Fruit fly (Drosophila melanogaster) whole organism, embryonic: Measurements from ENCODE around the gene spdo.
A peak's percentile ranks its signal among the peaks of the same experiment; 100 is the strongest.

Source experiments
- B-H1 ChIP-seq: fragments of 200-800 bp; sonication (Bioruptor generic); IDR thresholded peaks from 3 replicates; pipeline ENCODE4 v1.3.6; 2022; ENCODE audit warnings: missing biosample characterization, missing genetic modification characterization
- Bdp1 ChIP-seq: fragments of 200-800 bp; sonication (Bioruptor generic); optimal IDR thresholded peaks from 3 replicates; lab custom pipeline; 2016; ENCODE audit warnings: missing biosample characterization, missing genetic modification characterization
- CG10654 ChIP-seq: fragments of 200-800 bp; sonication (Bioruptor generic); optimal IDR thresholded peaks from 2 replicates; lab custom pipeline; 2016; ENCODE audit warnings: missing biosample characterization, missing genetic modification characterization
- CG11560 ChIP-seq: fragments of 200-800 bp; sonication (Bioruptor generic); IDR thresholded peaks from 3 replicates; pipeline ENCODE4 v1.3.6; 2022; ENCODE audit warnings: missing biosample characterization, missing genetic modification characterization
- CG13287 ChIP-seq: fragments of 200-800 bp; sonication (Bioruptor generic); IDR thresholded peaks from 2 replicates; pipeline ENCODE4 v1.3.6; 2022; ENCODE audit warnings: missing biosample characterization, missing genetic modification characterization; ENCODE audit not compliant: partially characterized antibody
- CG14014 ChIP-seq: fragments of 200-800 bp; sonication (Bioruptor generic); IDR thresholded peaks from 2 replicates; pipeline ENCODE4 v1.3.6; 2022; ENCODE audit warnings: missing biosample characterization, missing genetic modification characterization
- CG16813 ChIP-seq: fragments of 200-800 bp; sonication (Bioruptor generic); IDR thresholded peaks from 3 replicates; pipeline ENCODE4 v1.3.6; 2022; ENCODE audit warnings: missing biosample characterization, missing genetic modification characterization; ENCODE audit not compliant: partially characterized antibody
- CG17186 ChIP-seq: fragments of 200-800 bp; sonication (Bioruptor generic); optimal IDR thresholded peaks from 3 replicates; lab custom pipeline; 2017; ENCODE audit warnings: missing biosample characterization, missing genetic modification reagents, missing genetic modification characterization
- CG18011 ChIP-seq: fragments of 200-800 bp; sonication (Bioruptor generic); optimal IDR thresholded peaks from 2 replicates; lab custom pipeline; 2017; ENCODE audit warnings: missing biosample characterization, missing genetic modification characterization, mild to moderate bottlenecking, moderate library complexity, missing genotype
- CG18262 ChIP-seq: fragments of 200-800 bp; optimal IDR thresholded peaks from 3 replicates; lab custom pipeline; 2019; ENCODE audit warnings: missing biosample characterization, mild to moderate bottlenecking, missing genetic modification characterization, moderate library complexity
- CG3065 ChIP-seq: fragments of 200-800 bp; sonication (Bioruptor generic); optimal IDR thresholded peaks from 2 replicates; lab custom pipeline; 2016; ENCODE audit warnings: missing biosample characterization, missing genetic modification characterization
- CG31388 ChIP-seq: fragments of 200-800 bp; sonication (Bioruptor generic); optimal IDR thresholded peaks from 2 replicates; lab custom pipeline; 2016; ENCODE audit warnings: missing biosample characterization, missing genetic modification characterization
- CG6254 ChIP-seq: fragments of 200-800 bp; sonication (Bioruptor generic); optimal IDR thresholded peaks from 3 replicates; lab custom pipeline; 2017; ENCODE audit warnings: mild to moderate bottlenecking, missing biosample characterization, missing genetic modification reagents, missing genetic modification characterization
- CG7928 ChIP-seq: fragments of 200-800 bp; sonication (Bioruptor generic); optimal IDR thresholded peaks from 2 replicates; lab custom pipeline; 2017; ENCODE audit warnings: missing biosample characterization, mild to moderate bottlenecking, missing genetic modification characterization
- Dfd ChIP-seq, 2 experiments: fragments of >200 bp; optimal IDR thresholded peaks; 2 replicates each; lab custom pipeline; 2017; ENCODE audit warnings: missing biosample characterization in 2 of 2, missing genetic modification characterization in 2 of 2
- Eip74EF ChIP-seq, 2 experiments: fragments of 200-800 bp in 1 of 2; fragments of >200 bp in 1 of 2; sonication (Bioruptor generic) in 1 of 2; optimal IDR thresholded peaks; 2 replicates each; lab custom pipeline; 2017 to 2019; ENCODE audit warnings: missing biosample characterization in 2 of 2, missing genetic modification characterization in 2 of 2, mild to moderate bottlenecking in 1 of 2, moderate library complexity in 1 of 2
- HLH4C ChIP-seq: fragments of 200-800 bp; sonication (Bioruptor generic); IDR thresholded peaks from 3 replicates; pipeline ENCODE4 v1.3.6; 2022; ENCODE audit warnings: missing biosample characterization, missing genetic modification characterization; ENCODE audit not compliant: partially characterized antibody
- TFAM ChIP-seq: fragments of 200-800 bp; sonication (Bioruptor generic); optimal IDR thresholded peaks from 2 replicates; lab custom pipeline; 2017; ENCODE audit warnings: missing biosample characterization, missing genetic modification characterization, inconsistent platforms
- bab2 ChIP-seq: fragments of 200-800 bp; sonication (Bioruptor generic); optimal IDR thresholded peaks from 2 replicates; lab custom pipeline; 2016; ENCODE audit warnings: missing biosample characterization, missing genetic modification characterization
- bbx ChIP-seq: fragments of 200-800 bp; sonication (Bioruptor generic); IDR thresholded peaks from 2 replicates; pipeline ENCODE4 v1.3.6; 2022; ENCODE audit warnings: missing biosample characterization, missing genetic modification characterization; ENCODE audit not compliant: partially characterized antibody
- chn ChIP-seq: fragments of 200-800 bp; sonication (Bioruptor generic); optimal IDR thresholded peaks from 2 replicates; lab custom pipeline; 2016; ENCODE audit warnings: missing biosample characterization, missing genetic modification characterization
- crol ChIP-seq: fragments of 200-800 bp; sonication (Bioruptor generic); IDR thresholded peaks from 2 replicates; pipeline ENCODE4 v1.3.6; 2022; ENCODE audit warnings: missing biosample characterization, missing genetic modification characterization
- crp ChIP-seq, 2 experiments: fragments of 200-800 bp; sonication (Bioruptor generic); optimal IDR thresholded peaks; 2 replicates in 1 of 2; 3 replicates in 1 of 2; lab custom pipeline; 2017; ENCODE audit warnings: missing biosample characterization in 2 of 2, missing genetic modification characterization in 2 of 2, mild to moderate bottlenecking in 1 of 2, moderate library complexity in 1 of 2
- dan ChIP-seq: fragments of 200-800 bp; sonication (Bioruptor generic); IDR thresholded peaks from 2 replicates; pipeline ENCODE4 v1.3.6; 2022; ENCODE audit warnings: missing biosample characterization, missing genetic modification characterization
- dati ChIP-seq: fragments of 200-800 bp; sonication (Bioruptor generic); IDR thresholded peaks from 2 replicates; pipeline ENCODE4 v1.3.6; 2022; ENCODE audit warnings: missing biosample characterization, missing genetic modification characterization
- emc ChIP-seq: fragments of 200-800 bp; sonication (Bioruptor generic); optimal IDR thresholded peaks from 2 replicates; lab custom pipeline; 2016; ENCODE audit warnings: missing biosample characterization, missing genetic modification characterization
- gsb ChIP-seq: fragments of 200-800 bp; sonication (Bioruptor generic); IDR thresholded peaks from 2 replicates; pipeline ENCODE4 v1.3.6; 2022; ENCODE audit warnings: missing biosample characterization, missing genetic modification characterization
- gt ChIP-seq: fragments of 200-800 bp; sonication (Bioruptor generic); IDR thresholded peaks from 2 replicates; pipeline ENCODE4 v1.3.6; 2022; ENCODE audit warnings: missing biosample characterization, missing genetic modification characterization
- insv ChIP-seq, 2 experiments: fragments of 200-800 bp; sonication (Bioruptor generic); optimal IDR thresholded peaks; 3 replicates each; lab custom pipeline; 2016 to 2018; ENCODE audit warnings: missing biosample characterization in 2 of 2, missing genetic modification characterization in 2 of 2
- nerfin-1 ChIP-seq: fragments of 200-800 bp; sonication (Bioruptor generic); optimal IDR thresholded peaks from 3 replicates; lab custom pipeline; 2019; ENCODE audit warnings: missing biosample characterization, mild to moderate bottlenecking, missing genetic modification characterization, moderate library complexity
- prd ChIP-seq, 3 experiments: fragments of >200 bp in 2 of 3; fragments of 200-800 bp in 1 of 3; sonication (Bioruptor generic) in 1 of 3; optimal IDR thresholded peaks in 2 of 3; IDR thresholded peaks in 1 of 3; 2 replicates in 2 of 3; 3 replicates in 1 of 3; pipeline versions ENCODE4 v1.3.6 to Lab custom; 2017 to 2022; ENCODE audit warnings: missing biosample characterization in 1 of 3, missing genetic modification characterization in 1 of 3
- pros ChIP-seq: fragments of 200-800 bp; sonication (Bioruptor generic); optimal IDR thresholded peaks from 3 replicates; lab custom pipeline; 2019; ENCODE audit warnings: missing biosample characterization, mild to moderate bottlenecking, missing genetic modification characterization, moderate library complexity
- rib ChIP-seq: fragments of 200-800 bp; sonication (Bioruptor generic); IDR thresholded peaks from 2 replicates; pipeline ENCODE4 v1.3.6; 2022; ENCODE audit warnings: missing biosample characterization, missing genetic modification characterization
- row ChIP-seq: fragments of 200-800 bp; sonication (Bioruptor generic); IDR thresholded peaks from 3 replicates; pipeline ENCODE4 v1.3.6; 2022; ENCODE audit warnings: missing biosample characterization, missing genetic modification characterization
- schlank ChIP-seq: fragments of 200-800 bp; sonication (Bioruptor generic); optimal IDR thresholded peaks from 2 replicates; lab custom pipeline; 2018; ENCODE audit warnings: missing biosample characterization, mild to moderate bottlenecking, missing genetic modification characterization
- sd ChIP-seq: fragments of 200-800 bp; sonication (Bioruptor generic); optimal IDR thresholded peaks from 3 replicates; lab custom pipeline; 2018; ENCODE audit warnings: missing biosample characterization, mild to moderate bottlenecking, missing genetic modification characterization, moderate library complexity
- sens ChIP-seq: fragments of 200-800 bp; sonication (Bioruptor generic); peaks from one replicate; lab custom pipeline; 2016; ENCODE audit warnings: missing biosample characterization, missing genetic modification characterization
- sens-2 ChIP-seq: fragments of 200-800 bp; sonication (Bioruptor generic); IDR thresholded peaks from 2 replicates; pipeline ENCODE4 v1.3.6; 2022; ENCODE audit warnings: missing biosample characterization, missing genetic modification characterization
- so ChIP-seq: fragments of 200-800 bp; sonication (Bioruptor generic); IDR thresholded peaks from 3 replicates; pipeline ENCODE4 v1.3.6; 2022; ENCODE audit warnings: missing biosample characterization, missing genetic modification characterization
- stc ChIP-seq: fragments of 200-800 bp; sonication (Bioruptor generic); IDR thresholded peaks from 2 replicates; pipeline ENCODE4 v1.3.6; 2022; ENCODE audit warnings: missing biosample characterization, missing genetic modification characterization
- tap ChIP-seq: fragments of 200-800 bp; optimal IDR thresholded peaks from 3 replicates; lab custom pipeline; 2019; ENCODE audit warnings: missing biosample characterization, mild to moderate bottlenecking, missing genetic modification characterization, moderate library complexity
- tup ChIP-seq: fragments of 200-800 bp; sonication (Bioruptor generic); optimal IDR thresholded peaks from 2 replicates; lab custom pipeline; 2016; ENCODE audit warnings: missing biosample characterization, mild to moderate bottlenecking, missing genetic modification characterization, moderate library complexity
- vnd ChIP-seq: fragments of 200-800 bp; sonication (Bioruptor generic); IDR thresholded peaks from 3 replicates; pipeline ENCODE4 v1.3.6; 2022; ENCODE audit warnings: missing biosample characterization, missing genetic modification characterization; ENCODE audit not compliant: partially characterized antibody
- yki ChIP-seq: fragments of >200 bp; optimal IDR thresholded peaks from 3 replicates; lab custom pipeline; 2018

The spdo gene

DNA sequence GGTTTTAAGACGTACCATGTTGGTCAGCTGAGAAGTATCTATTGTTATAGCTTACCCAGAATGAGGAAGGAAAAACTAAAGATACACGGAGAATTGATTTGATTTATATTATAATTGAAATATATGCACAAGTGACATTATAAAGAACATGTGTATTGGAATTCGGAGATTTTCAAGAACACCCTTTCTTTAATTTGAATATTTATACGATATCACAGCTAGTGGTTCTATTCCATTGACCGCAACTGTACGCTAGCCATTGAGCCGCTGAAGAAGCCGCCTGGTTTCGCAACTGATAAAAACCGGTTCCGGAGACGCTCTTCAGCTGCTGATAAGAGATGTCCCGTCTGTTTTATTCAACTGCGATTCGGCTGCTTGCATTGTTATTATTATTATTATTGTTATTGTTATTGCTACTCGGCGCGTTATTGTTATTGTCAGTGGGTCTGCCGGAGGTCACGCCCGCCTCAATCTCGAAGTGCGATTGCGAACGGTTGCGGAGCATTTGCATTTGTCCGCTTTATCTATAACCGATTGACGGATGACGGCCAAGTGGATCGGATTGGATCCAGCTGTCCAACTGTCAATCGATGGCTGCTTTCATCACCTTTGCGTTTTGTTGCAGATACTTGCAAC, 14.8 kb upstream of the spdo start (continued):
- no peak for TF ChIP-seq Eip74EF (GFP tag; optimal IDR thresholded peaks at IDR 0.05; lab: Kevin White, UChicago)
- TF ChIP-seq, all 482 proteins: peak for 89

DNA sequence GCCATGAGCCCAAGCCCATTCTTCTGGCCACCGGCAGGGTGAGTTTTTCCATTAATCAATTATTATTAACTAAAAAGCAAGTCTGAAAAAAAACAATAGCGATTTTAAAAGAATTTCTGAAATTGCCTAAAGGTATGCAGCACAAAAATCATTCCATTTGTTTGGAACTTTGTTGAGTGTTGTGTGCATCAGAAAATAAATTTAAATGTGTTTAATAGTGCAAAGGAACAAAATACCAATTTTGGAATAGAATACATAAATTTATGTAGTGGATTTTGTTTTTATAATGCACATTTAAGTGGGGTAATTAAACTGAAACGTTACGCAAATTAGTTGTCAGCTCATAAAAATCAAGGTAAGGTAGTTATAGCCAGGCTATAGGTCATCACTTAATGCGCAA, 12.2 kb upstream of the spdo start:
- TF ChIP-seq CG18011 (GFP tag; lab: Kevin White, UChicago) (peak; percentile 91), Dfd (GFP tag; optimal IDR thresholded peaks at IDR 0.05; lab: Kevin White, UChicago) (no peak)
- TF ChIP-seq, all 482 proteins: peak for 1

DNA sequence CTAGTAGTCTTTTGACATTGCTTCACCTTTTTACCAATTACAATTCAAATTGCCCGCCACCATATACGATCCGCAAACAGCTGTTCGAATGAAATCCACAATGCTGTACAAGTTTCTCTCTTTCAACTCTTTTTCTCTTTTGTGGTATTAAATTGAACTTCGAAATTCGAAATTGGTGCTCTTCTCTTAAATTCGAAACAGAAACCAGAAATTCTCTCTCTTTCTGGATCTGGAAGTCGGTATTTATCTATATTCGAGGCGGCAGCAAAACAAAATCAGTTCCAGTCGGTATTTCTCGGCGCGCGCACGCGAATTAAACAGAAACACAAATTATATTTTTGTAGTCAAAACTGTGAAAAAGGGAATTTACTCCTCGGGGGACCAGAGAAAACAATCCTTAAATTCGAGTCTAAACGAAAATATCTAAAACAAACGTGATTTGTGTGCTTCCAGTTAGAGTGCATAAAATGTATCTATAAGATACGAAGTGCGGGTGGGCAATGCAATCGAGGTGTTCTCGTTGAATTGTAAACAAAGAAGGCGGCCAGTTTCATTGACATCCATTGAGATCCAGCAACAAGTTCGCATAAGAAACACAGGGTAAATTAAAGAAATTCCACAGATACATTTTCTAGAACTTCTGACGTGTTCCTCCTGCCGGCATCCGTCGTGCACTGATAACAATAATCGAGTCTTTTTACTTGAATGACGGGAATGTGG, 10.5 kb upstream of the spdo start, which contains the start of gene PH4alphaEFB:
Gene PH4alphaEFB, plus strand, starts transcription at position 276 of the 720 bp plus-strand sequence.
- TF ChIP-seq bbx (GFP tag; lab: Robert Waterston, UW): no peak
- TF ChIP-seq dan: no peak
- TF ChIP-seq insv (GFP tag; optimal IDR thresholded peaks at IDR 0.05; lab: Kevin White, UChicago): peak in 1 of 2 experiments; percentile 51
- TF ChIP-seq crol: no peak
- TF ChIP-seq CG6254 (GFP tag; lab: Kevin White, UChicago): no peak
- no peak for TF ChIP-seq gt (GFP tag; lab: Robert Waterston, UW)
- peak; percentile 1 for TF ChIP-seq CG18262 (tag; lab: Kevin White, UChicago)
- no peak for TF ChIP-seq prd (optimal IDR thresholded peaks at IDR 0.05; lab: Kevin White, UChicago)
- TF ChIP-seq prd (GFP tag; IDR thresholded peaks at IDR 0.05; lab: Robert Waterston, UW): no peak
- no peak for TF ChIP-seq B-H1 (GFP tag; lab: Robert Waterston, UW)
- no peak for TF ChIP-seq emc (GFP tag; lab: Kevin White, UChicago)
- TF ChIP-seq sens (GFP tag; lab: Kevin White, UChicago): peak; percentile 94
- TF ChIP-seq CG7928 (GFP tag; lab: Kevin White, UChicago): no peak
- TF ChIP-seq pros (GFP tag; lab: Kevin White, UChicago): peak; percentile 65
- peak; percentile 45 for TF ChIP-seq CG13287 (GFP tag; lab: Robert Waterston, UW)
- TF ChIP-seq vnd: no peak
- TF ChIP-seq CG3065 (GFP tag; lab: Kevin White, UChicago): no peak
- TF ChIP-seq CG10654: no peak
- TF ChIP-seq tup: no peak
- TF ChIP-seq rib (GFP tag; lab: Robert Waterston, UW): no peak
- no peak for TF ChIP-seq chn (GFP tag; lab: Kevin White, UChicago)
- TF ChIP-seq gsb (GFP tag; lab: Robert Waterston, UW): no peak
- TF ChIP-seq bab2 (GFP tag; lab: Kevin White, UChicago): no peak
- TF ChIP-seq nerfin-1 (tag; lab: Kevin White, UChicago): peak; percentile 56
- no peak for TF ChIP-seq schlank (tag; lab: Kevin White, UChicago)
- TF ChIP-seq CG31388: no peak
- TF ChIP-seq crp (GFP tag; optimal IDR thresholded peaks at IDR 0.05; lab: Kevin White, UChicago): peak; percentile 20 to 84
- TF ChIP-seq so (GFP tag; lab: Robert Waterston, UW): peak; percentile 10; the same call in 1 of the 3 replicates
- peak; percentile 57 for TF ChIP-seq sd (tag; lab: Kevin White, UChicago)
- no peak for TF ChIP-seq CG11560 (tag; lab: Robert Waterston, UW)
- TF ChIP-seq CG17186 (GFP tag; lab: Kevin White, UChicago): no peak
- TF ChIP-seq Bdp1 (GFP tag; lab: Kevin White, UChicago): no peak
- TF ChIP-seq TFAM (GFP tag; lab: Kevin White, UChicago): no peak
- TF ChIP-seq CG16813: no peak
- no peak for TF ChIP-seq row
- TF ChIP-seq tap (tag; lab: Kevin White, UChicago): peak; percentile 5
- TF ChIP-seq dati: no peak
- no peak for TF ChIP-seq CG14014 (GFP tag; lab: Robert Waterston, UW)
- TF ChIP-seq HLH4C (GFP tag; lab: Robert Waterston, UW): 0 out of 3 replicates have a peak, but pooled peaks have one; percentile 37
- peak; percentile 33; the same call in 1 of the 2 replicates for TF ChIP-seq sens-2 (GFP tag; lab: Robert Waterston, UW)
- TF ChIP-seq stc (GFP tag; lab: Robert Waterston, UW): no peak
- peak; percentile 17 for TF ChIP-seq yki
